Fruit fly (Drosophila melanogaster): ENCODE results near the gene CG9837.

- TF ChIP-seq Hr96 (GFP tag; optimal IDR thresholded peaks at IDR 0.05) (no peak), CG11617 (GFP tag; optimal IDR thresholded peaks at IDR 0.05) (no peak), kay (GFP tag; ENCODE audit: borderline replicate concordance) (no peak), tj (GFP tag; optimal IDR thresholded peaks at IDR 0.05) (no peak), Mnt (GFP tag; optimal IDR thresholded peaks at IDR 0.05) (no peak), bab1 (GFP tag; optimal IDR thresholded peaks at IDR 0.05) (no peak), CG14711 (tag; optimal IDR thresholded peaks at IDR 0.05) (no peak), Crg-1 (GFP tag; optimal IDR thresholded peaks at IDR 0.05) (no peak), CG12768 (GFP tag; optimal IDR thresholded peaks at IDR 0.05) (no peak), cic (GFP tag; optimal IDR thresholded peaks at IDR 0.05) (no peak), Clk (GFP tag; optimal IDR thresholded peaks at IDR 0.05) (no peak), CG1620 (GFP tag; optimal IDR thresholded peaks at IDR 0.05) (no peak)
Measured at dm6 chr3R:8767998-8768397, 45.4 kb downstream of the CG9837 start, which contains the start of the genes CG34135 and CG11768.
